Worm (Caenorhabditis elegans) whole organism, L4 larva: ENCODE results near the gene ZK287.4.

Experiments used
- R02D3.7 ChIP-seq: fragments of 150-350 bp; sonication (generic microtip); optimal IDR thresholded peaks from 3 replicates; lab custom pipeline; 2014; ENCODE audit warnings: missing biosample characterization, missing genetic modification characterization
- ceh-32 ChIP-seq: sonication (generic microtip); optimal IDR thresholded peaks from 2 replicates; lab custom pipeline; 2016; ENCODE audit warnings: mild to moderate bottlenecking, missing genetic modification characterization, missing compliant biosample characterization; ENCODE audit not compliant: poor library complexity
- daf-8 ChIP-seq: fragments of 200-800 bp; sonication (Bioruptor generic); IDR thresholded peaks from 2 replicates; pipeline ENCODE4 v1.3.6; 2022; ENCODE audit warnings: missing genetic modification characterization, missing compliant biosample characterization
- egl-43 ChIP-seq: fragments of 200-800 bp; sonication (Bioruptor generic); IDR thresholded peaks from 2 replicates; pipeline ENCODE4 v1.3.6; 2022; ENCODE audit warnings: missing genetic modification reagents, missing genetic modification characterization, missing compliant biosample characterization
- jun-1 ChIP-seq: fragments of 150-350 bp; optimal IDR thresholded peaks from 2 replicates; lab custom pipeline; 2014; ENCODE audit warnings: missing biosample characterization, missing genetic modification reagents, missing genetic modification characterization
- lir-3 ChIP-seq: sonication (generic microtip); optimal IDR thresholded peaks from 2 replicates; lab custom pipeline; 2016; ENCODE audit warnings: mild to moderate bottlenecking, missing genetic modification characterization, missing compliant biosample characterization
- mep-1 ChIP-seq: fragments of 150-350 bp; sonication (generic microtip); optimal IDR thresholded peaks from 3 replicates; lab custom pipeline; 2014; ENCODE audit warnings: missing biosample characterization, missing genetic modification characterization
- nhr-237 ChIP-seq: sonication (generic microtip); optimal IDR thresholded peaks from 2 replicates; lab custom pipeline; 2017; ENCODE audit warnings: missing biosample characterization, missing genetic modification characterization
- nhr-25 ChIP-seq: sonication (generic microtip); optimal IDR thresholded peaks from 2 replicates; lab custom pipeline; 2017; ENCODE audit warnings: missing genetic modification characterization, mild to moderate bottlenecking, missing compliant biosample characterization, antibody characterized with exemption, moderate library complexity, borderline replicate concordance; ENCODE audit not compliant: insufficient read depth

ce11 chrV:9673199-9673843 lies 12.1 kb downstream of the ZK287.4 start, which contains the start of gene sulp-8:
- TF ChIP-seq lir-3 (no peak), nhr-25 (no peak), nhr-237 (no peak), mep-1 (tag; lab: Kevin White, UChicago) (no peak), ceh-32 (tag; lab: Kevin White, UChicago) (no peak), R02D3.7 (tag; lab: Kevin White, UChicago) (no peak), egl-43 (GFP tag; lab: Robert Waterston, UW) (no peak), daf-8 (GFP tag; lab: Robert Waterston, UW) (no peak), jun-1 (no peak)
